Worm (Caenorhabditis elegans) whole organism, L4 larva: ENCODE results near the gene C17H11.4.

ENCODE experiments used
- F10B5.3 ChIP-seq: sonication (generic microtip); optimal IDR thresholded peaks from 2 replicates; lab custom pipeline; 2016; ENCODE audit warnings: mild to moderate bottlenecking, missing genetic modification characterization, missing compliant biosample characterization
- F37D6.2 ChIP-seq: sonication (generic microtip); optimal IDR thresholded peaks from 2 replicates; lab custom pipeline; 2016; ENCODE audit warnings: mild to moderate bottlenecking, missing genetic modification characterization, missing compliant biosample characterization
- F49E8.2 ChIP-seq: sonication (generic microtip); optimal IDR thresholded peaks from 2 replicates; lab custom pipeline; 2016; ENCODE audit warnings: missing compliant biosample characterization, mild to moderate bottlenecking, missing genetic modification characterization, borderline replicate concordance
- T20F7.1 ChIP-seq: fragments of 200-800 bp; sonication (Bioruptor generic); optimal IDR thresholded peaks from 2 replicates; lab custom pipeline; 2018; ENCODE audit warnings: mild to moderate bottlenecking, missing genetic modification characterization, missing compliant biosample characterization
- Y105C5A.15 ChIP-seq: fragments of 200-800 bp; sonication (Bioruptor generic); IDR thresholded peaks from 2 replicates; pipeline ENCODE4 v1.3.6; 2022; ENCODE audit warnings: missing genetic modification characterization, missing compliant biosample characterization
- Y48G9A.11 ChIP-seq: fragments of 200-800 bp; sonication (Bioruptor generic); IDR thresholded peaks from 2 replicates; pipeline ENCODE4 v1.3.6; 2022; ENCODE audit warnings: missing genetic modification reagents, missing genetic modification characterization, missing compliant biosample characterization
- ZK546.5 ChIP-seq, 2 experiments: sonication (generic microtip); optimal IDR thresholded peaks; 2 replicates each; lab custom pipeline; 2017; ENCODE audit warnings: missing biosample characterization in 2 of 2, missing genetic modification characterization in 2 of 2
- attf-4 ChIP-seq: sonication (generic microtip); optimal IDR thresholded peaks from 3 replicates; lab custom pipeline; 2017; ENCODE audit warnings: missing biosample characterization, missing genetic modification characterization
- ceh-28 ChIP-seq: fragments of 150-350 bp; optimal IDR thresholded peaks from 2 replicates; lab custom pipeline; 2014; ENCODE audit warnings: missing biosample characterization, missing genetic modification reagents, missing genetic modification characterization
- ceh-44 ChIP-seq: fragments of 200-800 bp; sonication (Bioruptor generic); IDR thresholded peaks from 2 replicates; pipeline ENCODE4 v1.3.6; 2022; ENCODE audit warnings: missing genetic modification reagents, missing genetic modification characterization, missing compliant biosample characterization
- ces-1 ChIP-seq: fragments of 150-350 bp; sonication (generic microtip); optimal IDR thresholded peaks from 4 replicates; lab custom pipeline; 2014; ENCODE audit warnings: missing biosample characterization, missing genetic modification reagents, missing genetic modification characterization
- daf-12 ChIP-seq: fragments of 150-350 bp; optimal IDR thresholded peaks from 2 replicates; lab custom pipeline; 2014; ENCODE audit warnings: missing biosample characterization, missing genetic modification reagents, missing genetic modification characterization
- daf-19 ChIP-seq: fragments of 200-800 bp; sonication (Bioruptor generic); conservative IDR thresholded peaks from 2 replicates; pipeline ENCODE4 v1.3.6; 2022; ENCODE audit warnings: missing genetic modification characterization, missing compliant biosample characterization
- dmd-9 ChIP-seq: fragments of 200-800 bp; sonication (Bioruptor generic); IDR thresholded peaks from 2 replicates; pipeline ENCODE4 v1.3.6; 2022; ENCODE audit warnings: missing genetic modification reagents, missing genetic modification characterization, missing compliant biosample characterization
- dpl-1 ChIP-seq: fragments of 150-350 bp; optimal IDR thresholded peaks from 2 replicates; lab custom pipeline; 2014; ENCODE audit warnings: missing biosample characterization, missing genetic modification reagents, missing genetic modification characterization
- egl-43 ChIP-seq: fragments of 200-800 bp; sonication (Bioruptor generic); IDR thresholded peaks from 2 replicates; pipeline ENCODE4 v1.3.6; 2022; ENCODE audit warnings: missing genetic modification reagents, missing genetic modification characterization, missing compliant biosample characterization
- hif-1 ChIP-seq, 2 experiments: sonication (generic microtip); optimal IDR thresholded peaks; 2 replicates each; lab custom pipeline; 2016 to 2017; ENCODE audit warnings: missing compliant biosample characterization in 2 of 2, missing genetic modification characterization in 2 of 2, missing genetic modification reagents in 2 of 2, missing genotype in 2 of 2, mild to moderate bottlenecking in 1 of 2
- hlh-11 ChIP-seq: fragments of 200-800 bp; sonication (Bioruptor generic); optimal IDR thresholded peaks from 2 replicates; lab custom pipeline; 2018; ENCODE audit warnings: mild to moderate bottlenecking, missing genetic modification characterization, missing compliant biosample characterization
- jun-1 ChIP-seq: fragments of 150-350 bp; optimal IDR thresholded peaks from 2 replicates; lab custom pipeline; 2014; ENCODE audit warnings: missing biosample characterization, missing genetic modification reagents, missing genetic modification characterization
- lin-15B ChIP-seq: fragments of 150-350 bp; sonication (generic microtip); optimal IDR thresholded peaks from 3 replicates; lab custom pipeline; 2014; ENCODE audit warnings: missing biosample characterization, missing genetic modification characterization
- lin-29 ChIP-seq: fragments of 200-800 bp; sonication (Bioruptor generic); IDR thresholded peaks from 2 replicates; pipeline ENCODE4 v1.3.6; 2022; ENCODE audit warnings: missing genetic modification reagents, missing genetic modification characterization, missing compliant biosample characterization
- lin-38 ChIP-seq: fragments of 200-800 bp; sonication (Bioruptor generic); IDR thresholded peaks from 2 replicates; pipeline ENCODE4 v1.3.6; 2022; ENCODE audit warnings: missing genetic modification reagents, missing genetic modification characterization, missing compliant biosample characterization
- lin-39 ChIP-seq: fragments of 150-350 bp; optimal IDR thresholded peaks from 2 replicates; lab custom pipeline; 2014; ENCODE audit warnings: missing biosample characterization, missing genetic modification reagents, missing genetic modification characterization
- madf-5 ChIP-seq, 2 experiments: fragments of 200-800 bp; sonication (Bioruptor generic); IDR thresholded peaks; 2 replicates each; pipeline ENCODE4 v1.3.6; 2022; ENCODE audit warnings: missing compliant biosample characterization in 2 of 2, missing genetic modification characterization in 2 of 2
- madf-9 ChIP-seq: fragments of 200-800 bp; sonication (Bioruptor generic); conservative IDR thresholded peaks from 2 replicates; pipeline ENCODE4 v1.3.6; 2022; ENCODE audit warnings: missing genetic modification reagents, missing genetic modification characterization, missing compliant biosample characterization
- mdl-1 ChIP-seq, 2 experiments: fragments of 150-350 bp in 1 of 2; sonication (generic microtip) in 1 of 2; optimal IDR thresholded peaks; 2 replicates each; lab custom pipeline; 2014 to 2017; ENCODE audit warnings: missing biosample characterization in 2 of 2, missing genetic modification characterization in 2 of 2
- mes-2 ChIP-seq: sonication (generic microtip); optimal IDR thresholded peaks from 2 replicates; lab custom pipeline; 2016; ENCODE audit warnings: missing genotype, mild to moderate bottlenecking, missing genetic modification characterization, missing compliant biosample characterization; ENCODE audit not compliant: poor library complexity, severe bottlenecking
- mxl-2 ChIP-seq: fragments of 200-800 bp; sonication (Bioruptor generic); conservative IDR thresholded peaks from 2 replicates; pipeline ENCODE4 v1.3.6; 2022; ENCODE audit warnings: missing genetic modification reagents, missing genetic modification characterization, missing compliant biosample characterization
- mxl-3 ChIP-seq: fragments of 200-800 bp; sonication (Bioruptor generic); optimal IDR thresholded peaks from 2 replicates; lab custom pipeline; 2018; ENCODE audit warnings: mild to moderate bottlenecking, missing genetic modification characterization, missing compliant biosample characterization
- nhr-102 ChIP-seq: sonication (generic microtip); optimal IDR thresholded peaks from 2 replicates; lab custom pipeline; 2016; ENCODE audit warnings: mild to moderate bottlenecking, missing genetic modification characterization, moderate library complexity, missing compliant biosample characterization
- nhr-111 ChIP-seq: fragments of 200-800 bp; sonication (Bioruptor generic); optimal IDR thresholded peaks from 2 replicates; lab custom pipeline; 2018; ENCODE audit warnings: mild to moderate bottlenecking, missing genetic modification characterization, missing compliant biosample characterization
- nhr-28 ChIP-seq: fragments of 150-350 bp; optimal IDR thresholded peaks from 2 replicates; lab custom pipeline; 2014; ENCODE audit warnings: missing biosample characterization, missing genetic modification characterization
- nhr-42 ChIP-seq: fragments of 200-800 bp; sonication (Bioruptor generic); IDR thresholded peaks from 2 replicates; pipeline ENCODE4 v1.3.6; 2022; ENCODE audit warnings: missing genetic modification characterization, missing compliant biosample characterization
- nhr-6 ChIP-seq: fragments of 150-350 bp; optimal IDR thresholded peaks from 2 replicates; lab custom pipeline; 2014; ENCODE audit warnings: missing biosample characterization, missing genetic modification characterization
- nhr-76 ChIP-seq: fragments of 150-350 bp; optimal IDR thresholded peaks from 2 replicates; lab custom pipeline; 2014; ENCODE audit warnings: missing biosample characterization, missing genetic modification characterization
- pha-4 ChIP-seq, 2 experiments: fragments of 150-350 bp in 1 of 2; fragments of 200-800 bp in 1 of 2; sonication (Bioruptor generic) in 1 of 2; IDR thresholded peaks in 1 of 2; optimal IDR thresholded peaks in 1 of 2; 2 replicates each; pipeline versions ENCODE4 v1.3.6 to Lab custom; 2014 to 2022; ENCODE audit warnings: missing genetic modification characterization in 2 of 2, missing genetic modification reagents in 2 of 2, missing biosample characterization in 1 of 2, missing compliant biosample characterization in 1 of 2
- rbr-2 ChIP-seq: sonication (generic microtip); optimal IDR thresholded peaks from 2 replicates; lab custom pipeline; 2016; ENCODE audit warnings: missing genotype, missing genetic modification characterization, missing compliant biosample characterization
- saeg-2 ChIP-seq: fragments of 200-800 bp; sonication (Bioruptor generic); IDR thresholded peaks from 2 replicates; pipeline ENCODE4 v1.3.6; 2022; ENCODE audit warnings: missing genetic modification reagents, missing genetic modification characterization, missing compliant biosample characterization
- snpc-1.2 ChIP-seq: fragments of 200-800 bp; sonication (Bioruptor generic); IDR thresholded peaks from 2 replicates; pipeline ENCODE4 v1.3.6; 2022; ENCODE audit warnings: missing genetic modification reagents, missing genetic modification characterization, missing compliant biosample characterization
- snpc-4 ChIP-seq: fragments of 150-350 bp; optimal IDR thresholded peaks from 2 replicates; lab custom pipeline; 2014; ENCODE audit warnings: missing biosample characterization, missing genetic modification characterization
- spr-3 ChIP-seq: fragments of 200-800 bp; sonication (Bioruptor generic); optimal IDR thresholded peaks from 2 replicates; lab custom pipeline; 2018; ENCODE audit warnings: mild to moderate bottlenecking, missing genetic modification characterization, missing compliant biosample characterization
- tag-97 ChIP-seq: fragments of 200-800 bp; sonication (Bioruptor generic); IDR thresholded peaks from 2 replicates; pipeline ENCODE4 v1.3.6; 2022; ENCODE audit warnings: missing genetic modification characterization, missing compliant biosample characterization
- tra-1 ChIP-seq: fragments of 200-800 bp; sonication (Bioruptor generic); IDR thresholded peaks from 2 replicates; pipeline ENCODE4 v1.3.6; 2022; ENCODE audit warnings: missing genetic modification reagents, missing genetic modification characterization, missing compliant biosample characterization
- unc-130 ChIP-seq: sonication (generic microtip); optimal IDR thresholded peaks from 2 replicates; lab custom pipeline; 2016; ENCODE audit warnings: missing genetic modification reagents, missing genetic modification characterization, missing compliant biosample characterization
- unc-39 ChIP-seq: sonication (generic microtip); optimal IDR thresholded peaks from 2 replicates; lab custom pipeline; 2017; ENCODE audit warnings: missing biosample characterization, missing genetic modification characterization
- zag-1 ChIP-seq: fragments of 150-350 bp; optimal IDR thresholded peaks from 2 replicates; lab custom pipeline; 2014; ENCODE audit warnings: missing biosample characterization, missing genetic modification characterization
- zfp-2 ChIP-seq: sonication (generic microtip); optimal IDR thresholded peaks from 2 replicates; lab custom pipeline; 2016; ENCODE audit warnings: mild to moderate bottlenecking, missing genetic modification characterization, missing compliant biosample characterization
- zfp-3 ChIP-seq: fragments of 200-800 bp; sonication (Bioruptor generic); conservative IDR thresholded peaks from 2 replicates; pipeline ENCODE4 v1.3.6; 2022; ENCODE audit warnings: missing genetic modification reagents, missing genetic modification characterization, missing compliant biosample characterization
- zip-11 ChIP-seq: fragments of 200-800 bp; sonication (Bioruptor generic); IDR thresholded peaks from 2 replicates; pipeline ENCODE4 v1.3.6; 2022; ENCODE audit warnings: missing genetic modification characterization, missing compliant biosample characterization
- zip-2 ChIP-seq: fragments of 150-350 bp; optimal IDR thresholded peaks from 2 replicates; lab custom pipeline; 2014; ENCODE audit warnings: missing biosample characterization, missing genetic modification characterization
- ztf-11 ChIP-seq: fragments of 150-350 bp; optimal IDR thresholded peaks from 2 replicates; lab custom pipeline; 2014; ENCODE audit warnings: missing biosample characterization, missing genetic modification characterization

The C17H11.4 gene

DNA sequence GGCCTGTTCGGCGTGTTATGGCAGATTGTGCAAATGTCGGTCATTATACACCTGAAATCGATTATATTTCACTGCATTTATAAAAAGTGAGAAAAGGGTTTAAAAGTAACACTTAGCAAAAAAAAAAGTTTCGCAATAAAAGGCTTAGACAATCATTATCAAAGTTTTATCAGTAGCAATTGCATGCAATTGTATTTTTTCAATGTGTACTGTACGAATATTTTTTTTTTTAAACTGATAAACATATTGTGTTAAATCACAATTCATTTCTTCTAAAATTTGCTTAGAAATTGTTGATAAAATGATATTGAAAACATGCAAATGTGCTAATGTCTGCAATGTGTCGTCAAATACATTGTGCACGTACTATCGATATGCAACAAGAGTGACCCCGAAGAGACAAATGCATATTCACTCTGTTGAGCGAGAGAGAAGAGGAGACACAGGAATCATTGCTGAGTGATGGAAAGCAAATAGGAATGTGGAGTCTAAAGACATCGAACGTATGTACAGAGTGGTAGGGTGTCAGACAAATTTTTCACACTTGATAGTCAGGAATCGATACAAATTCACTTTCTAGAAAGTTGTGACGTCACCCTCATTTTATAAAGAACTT, 45.1 kb downstream of the C17H11.4 start, which contains the start of gene C02B8.6 (continued):
- no peak for TF ChIP-seq ZK546.5 (tag; optimal IDR thresholded peaks at IDR 0.05; lab: Kevin White, UChicago)
- TF ChIP-seq F49E8.2 (tag; lab: Kevin White, UChicago): no peak
- TF ChIP-seq lin-15B (tag; lab: Kevin White, UChicago): no peak
- no peak for TF ChIP-seq lin-29
- peak; percentile 68 for TF ChIP-seq hlh-11 (tag; lab: Kevin White, UChicago)
- no peak for TF ChIP-seq rbr-2
- TF ChIP-seq ztf-11 (tag; lab: Kevin White, UChicago): no peak
- TF ChIP-seq ceh-28 (tag; lab: Kevin White, UChicago): no peak
- TF ChIP-seq spr-3 (GFP tag; lab: Kevin White, UChicago): no peak
- TF ChIP-seq T20F7.1 (GFP tag; lab: Kevin White, UChicago): peak; percentile 47
- TF ChIP-seq mxl-3 (GFP tag; lab: Kevin White, UChicago): no peak
- no peak for TF ChIP-seq unc-130 (GFP tag; lab: Kevin White, UChicago)
- TF ChIP-seq zip-11: no peak
- TF ChIP-seq nhr-42: no peak
- TF ChIP-seq attf-4 (tag; lab: Kevin White, UChicago): no peak
- peak; percentile 70 for TF ChIP-seq nhr-28 (tag; lab: Kevin White, UChicago)
- no peak for TF ChIP-seq unc-39 (tag; lab: Kevin White, UChicago)
- peak; percentile 54 for TF ChIP-seq nhr-6 (tag; lab: Kevin White, UChicago)
- TF ChIP-seq Y105C5A.15: no peak
- no peak for TF ChIP-seq madf-5 (GFP tag; IDR thresholded peaks at IDR 0.05; lab: Robert Waterston, UW)
- no peak for TF ChIP-seq dpl-1 (GFP tag; lab: Kevin White, UChicago)
- TF ChIP-seq F37D6.2 (tag; lab: Kevin White, UChicago): no peak
- no peak for TF ChIP-seq daf-19 (GFP tag; lab: Robert Waterston, UW)
- no peak for TF ChIP-seq ces-1 (GFP tag; lab: Kevin White, UChicago)
- TF ChIP-seq saeg-2 (GFP tag; lab: Robert Waterston, UW): no peak
- no peak for TF ChIP-seq pha-4 (GFP tag; IDR thresholded peaks at IDR 0.05; lab: Robert Waterston, UW)
- peak; percentile 81 for TF ChIP-seq pha-4 (tag; optimal IDR thresholded peaks at IDR 0.05; lab: Kevin White, UChicago)
- no peak for TF ChIP-seq dmd-9 (GFP tag; lab: Robert Waterston, UW)
- no peak for TF ChIP-seq mdl-1 (tag; optimal IDR thresholded peaks at IDR 0.05; lab: Kevin White, UChicago)
- TF ChIP-seq madf-9: no peak
- TF ChIP-seq snpc-4 (tag; lab: Kevin White, UChicago): no peak
- TF ChIP-seq lin-38: no peak
- TF ChIP-seq Y48G9A.11 (GFP tag; lab: Robert Waterston, UW): no peak
- TF ChIP-seq zag-1 (tag; lab: Kevin White, UChicago): no peak
- no peak for TF ChIP-seq ceh-44
- TF ChIP-seq nhr-102: no peak
- TF ChIP-seq zfp-3 (GFP tag; lab: Robert Waterston, UW): no peak
- TF ChIP-seq egl-43 (GFP tag; lab: Robert Waterston, UW): no peak
- no peak for TF ChIP-seq F10B5.3 (tag; lab: Kevin White, UChicago)
- no peak for TF ChIP-seq mes-2
- TF ChIP-seq daf-12 (tag; lab: Kevin White, UChicago): no peak
- TF ChIP-seq tra-1 (GFP tag; lab: Robert Waterston, UW): no peak
- TF ChIP-seq mxl-2 (GFP tag; lab: Robert Waterston, UW): no peak
- no peak for TF ChIP-seq hif-1 (tag; optimal IDR thresholded peaks at IDR 0.05; lab: Kevin White, UChicago)
- no peak for TF ChIP-seq zfp-2 (tag; lab: Kevin White, UChicago)
- no peak for TF ChIP-seq nhr-111
- TF ChIP-seq snpc-1.2: no peak
- no peak for TF ChIP-seq jun-1 (tag; lab: Kevin White, UChicago)
- TF ChIP-seq zip-2 (tag; lab: Kevin White, UChicago): no peak
- no peak for TF ChIP-seq lin-39
- TF ChIP-seq tag-97: no peak
- no peak for TF ChIP-seq nhr-76
